Comparison of ENCODE assay signal across 6 worm cellular contexts in genomic region chrX:16163402-16163801, ce11.
A peak's percentile ranks its signal among the peaks of the same experiment; 100 is the strongest.
TF ChIP-seq lines count a peak whose summit lies in the region.

F09C8.1 (minus strand) TSS chrX:16163524.

TF ChIP-seq in whole organism, L1 larva, 84 proteins besides CTCF, POLR2A, EP300 and RAD21 (continues in another document):
- TF ChIP-seq lin-35 (GFP tag; optimal IDR thresholded peaks at IDR 0.05; lab: Kevin White, UChicago) (peak in 1 of 2 experiments; percentile 4), lir-3 (tag; optimal IDR thresholded peaks at IDR 0.05; lab: Kevin White, UChicago; ENCODE audit: poor library complexity) (no peak), pax-3 (tag; optimal IDR thresholded peaks at IDR 0.05; lab: Kevin White, UChicago) (no peak), hlh-4 (tag; optimal IDR thresholded peaks at IDR 0.05; lab: Kevin White, UChicago) (no peak), elt-2 (tag; optimal IDR thresholded peaks at IDR 0.05; lab: Kevin White, UChicago) (peak; percentile 97), elt-3 (tag; optimal IDR thresholded peaks at IDR 0.05; lab: Kevin White, UChicago) (no peak), nhr-20 (tag; optimal IDR thresholded peaks at IDR 0.05; lab: Kevin White, UChicago) (peak; percentile 31), ces-1 (GFP tag; optimal IDR thresholded peaks at IDR 0.05; lab: Kevin White, UChicago) (no peak), tbx-2 (tag; optimal IDR thresholded peaks at IDR 0.05; lab: Kevin White, UChicago) (no peak), nhr-71 (tag; optimal IDR thresholded peaks at IDR 0.05; lab: Kevin White, UChicago) (peak; percentile 4), nhr-90 (tag; optimal IDR thresholded peaks at IDR 0.05; lab: Kevin White, UChicago; ENCODE audit: poor library complexity) (no peak), nhr-19 (GFP tag; conservative IDR thresholded peaks at IDR 0.05; lab: Robert Waterston, UW) (no peak), pag-3 (tag; optimal IDR thresholded peaks at IDR 0.05; lab: Kevin White, UChicago; ENCODE audit: borderline replicate concordance, insufficient read depth) (no peak), mdl-1 (tag; optimal IDR thresholded peaks at IDR 0.05; lab: Kevin White, UChicago) (peak in 1 of 2 experiments; percentile 43)

TF ChIP-seq in whole organism, L2 larva, 48 proteins besides CTCF, POLR2A, EP300 and RAD21 (continues in another document):
- TF ChIP-seq nhr-10 (tag; optimal IDR thresholded peaks at IDR 0.05; lab: Kevin White, UChicago) (no peak), nhr-12 (tag; optimal IDR thresholded peaks at IDR 0.05; lab: Kevin White, UChicago) (no peak), ceh-16 (tag; optimal IDR thresholded peaks at IDR 0.05; lab: Kevin White, UChicago) (no peak), nhr-11 (tag; optimal IDR thresholded peaks at IDR 0.05; lab: Kevin White, UChicago) (no peak), dmd-4 (tag; optimal IDR thresholded peaks at IDR 0.05; lab: Kevin White, UChicago) (no peak), nhr-237 (tag; optimal IDR thresholded peaks at IDR 0.05; lab: Kevin White, UChicago) (no peak), mdl-1 (tag; optimal IDR thresholded peaks at IDR 0.05; lab: Kevin White, UChicago) (peak in 1 of 2 experiments; percentile 74), lin-39 (tag; optimal IDR thresholded peaks at IDR 0.05; lab: Kevin White, UChicago) (no peak), elt-1 (tag; optimal IDR thresholded peaks at IDR 0.05; lab: Kevin White, UChicago) (no peak), sma-3 (GFP tag; optimal IDR thresholded peaks at IDR 0.05; lab: Kevin White, UChicago) (no peak), gmeb-1 (tag; optimal IDR thresholded peaks at IDR 0.05; lab: Kevin White, UChicago) (peak; percentile 54), unc-55 (GFP tag; optimal IDR thresholded peaks at IDR 0.05; lab: Kevin White, UChicago) (no peak), sem-4 (tag; optimal IDR thresholded peaks at IDR 0.05; lab: Kevin White, UChicago) (no peak), ztf-11 (tag; optimal IDR thresholded peaks at IDR 0.05; lab: Kevin White, UChicago) (no peak), snpc-4 (tag; optimal IDR thresholded peaks at IDR 0.05; lab: Kevin White, UChicago) (no peak), nhr-23 (tag; optimal IDR thresholded peaks at IDR 0.05; lab: Kevin White, UChicago) (no peak), unc-62 (GFP tag; optimal IDR thresholded peaks at IDR 0.05; lab: Kevin White, UChicago) (no peak)

TF ChIP-seq in whole organism, L3 larva, 47 proteins besides CTCF, POLR2A, EP300 and RAD21:
- TF ChIP-seq jun-1 (tag; optimal IDR thresholded peaks at IDR 0.05; lab: Kevin White, UChicago), result peak; percentile 64
- no peak for TF ChIP-seq elt-3 (tag; optimal IDR thresholded peaks at IDR 0.05; lab: Kevin White, UChicago)
- peak; percentile 84 for TF ChIP-seq elt-2 (tag; optimal IDR thresholded peaks at IDR 0.05; lab: Kevin White, UChicago)
- TF ChIP-seq pha-4 (tag; optimal IDR thresholded peaks at IDR 0.05; lab: Kevin White, UChicago), result peak; percentile 16
- peak; percentile 64 for TF ChIP-seq pqm-1 (tag; optimal IDR thresholded peaks at IDR 0.05; lab: Kevin White, UChicago)

TF ChIP-seq in whole organism, L4 larva, 104 proteins besides CTCF, POLR2A, EP300 and RAD21 (continues in another document):
- TF ChIP-seq Y5F2A.4 (GFP tag; optimal IDR thresholded peaks at IDR 0.05; lab: Kevin White, UChicago) (no peak), mep-1 (tag; optimal IDR thresholded peaks at IDR 0.05; lab: Kevin White, UChicago) (no peak), lir-3 (tag; optimal IDR thresholded peaks at IDR 0.05; lab: Kevin White, UChicago) (no peak), nhr-28 (tag; optimal IDR thresholded peaks at IDR 0.05; lab: Kevin White, UChicago) (peak; percentile 73), mxl-2 (GFP tag; conservative IDR thresholded peaks at IDR 0.05; lab: Robert Waterston, UW) (no peak), nhr-237 (tag; optimal IDR thresholded peaks at IDR 0.05; lab: Kevin White, UChicago) (no peak), F10B5.3 (tag; optimal IDR thresholded peaks at IDR 0.05; lab: Kevin White, UChicago) (no peak), F26F4.8 (GFP tag; conservative IDR thresholded peaks at IDR 0.05; lab: Robert Waterston, UW) (no peak), hif-1 (tag; optimal IDR thresholded peaks at IDR 0.05; lab: Kevin White, UChicago) (no peak), lin-38 (GFP tag; IDR thresholded peaks at IDR 0.05; lab: Robert Waterston, UW) (no peak), ceh-44 (GFP tag; IDR thresholded peaks at IDR 0.05; lab: Robert Waterston, UW) (no peak), nhr-111 (GFP tag; optimal IDR thresholded peaks at IDR 0.05; lab: Kevin White, UChicago) (no peak), lin-39 (tag; optimal IDR thresholded peaks at IDR 0.05; lab: Kevin White, UChicago) (no peak), nhr-25 (tag; optimal IDR thresholded peaks at IDR 0.05; lab: Kevin White, UChicago; ENCODE audit: borderline replicate concordance, insufficient read depth) (no peak), pqm-1 (tag; optimal IDR thresholded peaks at IDR 0.05; lab: Kevin White, UChicago) (peak; percentile 59), nhr-42 (GFP tag; IDR thresholded peaks at IDR 0.05; lab: Robert Waterston, UW) (no peak), daf-16 (GFP tag; optimal IDR thresholded peaks at IDR 0.05; lab: Kevin White, UChicago) (no peak), daf-16 (tag; optimal IDR thresholded peaks at IDR 0.05; lab: Kevin White, UChicago) (peak; percentile 43), daf-19 (GFP tag; conservative IDR thresholded peaks at IDR 0.05; lab: Robert Waterston, UW) (no peak), Y48G9A.11 (GFP tag; IDR thresholded peaks at IDR 0.05; lab: Robert Waterston, UW) (no peak), gei-8 (GFP tag; optimal IDR thresholded peaks at IDR 0.05; lab: Kevin White, UChicago) (no peak)

TF ChIP-seq in whole organism, late embryonic, 69 proteins besides CTCF, POLR2A, EP300 and RAD21:
- TF ChIP-seq ttx-3 (tag; optimal IDR thresholded peaks at IDR 0.05; lab: Kevin White, UChicago) (no peak), elt-2 (tag; optimal IDR thresholded peaks at IDR 0.05; lab: Kevin White, UChicago) (peak; percentile 41)

TF ChIP-seq in whole organism, young adult, 124 proteins besides CTCF, POLR2A, EP300 and RAD21:
- peak; percentile 91 for TF ChIP-seq nhr-80 (tag; optimal IDR thresholded peaks at IDR 0.05; lab: Kevin White, UChicago)
- TF ChIP-seq C17E4.6 (GFP tag; IDR thresholded peaks at IDR 0.05; lab: Robert Waterston, UW), result no peak
- TF ChIP-seq attf-5 (GFP tag; optimal IDR thresholded peaks at IDR 0.05; lab: Kevin White, UChicago), result no peak
- TF ChIP-seq ets-4 (GFP tag; optimal IDR thresholded peaks at IDR 0.05; lab: Kevin White, UChicago), result peak; percentile 29
- TF ChIP-seq pha-4 (tag; optimal IDR thresholded peaks at IDR 0.05; lab: Kevin White, UChicago), result peak; percentile 38
- TF ChIP-seq atf-7 (tag; optimal IDR thresholded peaks at IDR 0.05; lab: Kevin White, UChicago), result peak; percentile 4
